Fruit fly (Drosophila melanogaster) whole organism, embryonic: ENCODE measurements around the gene Nrx-IV.

Experiments used
- Adf1 ChIP-seq: fragments of 200-800 bp; sonication (Bioruptor generic); IDR thresholded peaks from 2 replicates; pipeline ENCODE4 v1.3.6; 2022; ENCODE audit warnings: missing biosample characterization, missing genetic modification characterization
- Aef1 ChIP-seq: fragments of 200-800 bp; sonication (Bioruptor generic); IDR thresholded peaks from 3 replicates; pipeline ENCODE4 v1.3.6; 2022; ENCODE audit warnings: missing biosample characterization, missing genetic modification characterization
- Atf3 ChIP-seq: fragments of 200-800 bp; sonication (Bioruptor generic); optimal IDR thresholded peaks from 3 replicates; lab custom pipeline; 2016; ENCODE audit warnings: missing biosample characterization, missing genetic modification characterization
- Bteb2 ChIP-seq: fragments of 200-800 bp; sonication (Bioruptor generic); optimal IDR thresholded peaks from 2 replicates; lab custom pipeline; 2016; ENCODE audit warnings: missing biosample characterization, missing genetic modification characterization
- CG10267 ChIP-seq: fragments of 200-800 bp; sonication (Bioruptor generic); optimal IDR thresholded peaks from 2 replicates; lab custom pipeline; 2018; ENCODE audit warnings: missing biosample characterization, mild to moderate bottlenecking, missing genetic modification characterization, moderate library complexity
- CG11456 ChIP-seq: fragments of 200-800 bp; sonication (Bioruptor generic); IDR thresholded peaks from 3 replicates; pipeline ENCODE4 v1.3.6; 2022; ENCODE audit warnings: missing biosample characterization, missing genetic modification characterization
- CG11723 ChIP-seq: fragments of 200-800 bp; sonication (Bioruptor generic); optimal IDR thresholded peaks from 2 replicates; lab custom pipeline; 2017; ENCODE audit warnings: missing biosample characterization, mild to moderate bottlenecking, missing genetic modification characterization
- CG12744 ChIP-seq: fragments of 200-800 bp; sonication (Bioruptor generic); optimal IDR thresholded peaks from 2 replicates; lab custom pipeline; 2016; ENCODE audit warnings: missing biosample characterization, missing genetic modification characterization
- CG13287 ChIP-seq: fragments of 200-800 bp; sonication (Bioruptor generic); IDR thresholded peaks from 2 replicates; pipeline ENCODE4 v1.3.6; 2022; ENCODE audit warnings: missing biosample characterization, missing genetic modification characterization; ENCODE audit not compliant: partially characterized antibody
- CG14050 ChIP-seq: fragments of 200-800 bp; sonication (Bioruptor generic); IDR thresholded peaks from 3 replicates; pipeline ENCODE4 v1.3.6; 2022; ENCODE audit warnings: missing biosample characterization, missing genetic modification characterization
- CG17568 ChIP-seq: fragments of 200-800 bp; sonication (Bioruptor generic); optimal IDR thresholded peaks from 2 replicates; lab custom pipeline; 2018; ENCODE audit warnings: missing biosample characterization, mild to moderate bottlenecking, missing genetic modification characterization, moderate library complexity
- CG1832 ChIP-seq: fragments of 200-800 bp; sonication (Bioruptor generic); optimal IDR thresholded peaks from 2 replicates; lab custom pipeline; 2017; ENCODE audit warnings: missing biosample characterization, mild to moderate bottlenecking, missing genetic modification characterization, inconsistent platforms
- CG18476 ChIP-seq: fragments of 200-800 bp; sonication (Bioruptor generic); optimal IDR thresholded peaks from 2 replicates; lab custom pipeline; 2016; ENCODE audit warnings: missing biosample characterization, mild to moderate bottlenecking, missing genetic modification characterization
- CG2120 ChIP-seq: fragments of 200-800 bp; sonication (Bioruptor generic); optimal IDR thresholded peaks from 3 replicates; lab custom pipeline; 2016; ENCODE audit warnings: missing biosample characterization, missing genetic modification characterization
- CG2875 ChIP-seq: fragments of 200-800 bp; sonication (Bioruptor generic); optimal IDR thresholded peaks from 2 replicates; lab custom pipeline; 2017; ENCODE audit warnings: missing biosample characterization, mild to moderate bottlenecking, missing genetic modification characterization, missing genetic modification reagents
- CG3726 ChIP-seq: fragments of 200-800 bp; sonication (Bioruptor generic); IDR thresholded peaks from 3 replicates; pipeline ENCODE4, ENCODE4 v1.3.6; 2022; ENCODE audit warnings: missing biosample characterization, missing genetic modification characterization
- CG4707 ChIP-seq: fragments of 200-800 bp; sonication (Bioruptor generic); optimal IDR thresholded peaks from 2 replicates; lab custom pipeline; 2018; ENCODE audit warnings: missing biosample characterization, mild to moderate bottlenecking, missing genetic modification characterization, moderate library complexity
- CG4730 ChIP-seq: fragments of 200-800 bp; sonication (Bioruptor generic); IDR thresholded peaks from 2 replicates; pipeline ENCODE4 v1.3.6; 2022; ENCODE audit warnings: missing biosample characterization, missing genetic modification characterization
- CG5245 ChIP-seq: fragments of 200-800 bp; sonication (Bioruptor generic); optimal IDR thresholded peaks from 3 replicates; lab custom pipeline; 2016; ENCODE audit warnings: missing biosample characterization, missing genetic modification characterization
- CG6689 ChIP-seq: fragments of 200-800 bp; sonication (Bioruptor generic); IDR thresholded peaks from 2 replicates; pipeline ENCODE4 v1.3.6; 2022; ENCODE audit warnings: missing biosample characterization, missing genetic modification characterization
- CG6765 ChIP-seq: fragments of 200-800 bp; sonication (Bioruptor generic); optimal IDR thresholded peaks from 3 replicates; lab custom pipeline; 2017; ENCODE audit warnings: missing biosample characterization, mild to moderate bottlenecking, missing genetic modification characterization
- CG7271 ChIP-seq: fragments of 200-800 bp; sonication (Bioruptor generic); optimal IDR thresholded peaks from 2 replicates; lab custom pipeline; 2018; ENCODE audit warnings: missing biosample characterization, mild to moderate bottlenecking, missing genetic modification characterization, moderate library complexity
- CG7556 ChIP-seq: fragments of 200-800 bp; sonication (Bioruptor generic); optimal IDR thresholded peaks from 2 replicates; lab custom pipeline; 2017; ENCODE audit warnings: missing biosample characterization, mild to moderate bottlenecking, missing genetic modification characterization
- CG7987 ChIP-seq: fragments of 200-800 bp; sonication (Bioruptor generic); optimal IDR thresholded peaks from 2 replicates; lab custom pipeline; 2018; ENCODE audit warnings: missing biosample characterization, mild to moderate bottlenecking, missing genetic modification characterization, moderate library complexity
- Dbx ChIP-seq: fragments of 200-800 bp; sonication (Bioruptor generic); IDR thresholded peaks from 3 replicates; pipeline ENCODE4 v1.3.6; 2022; ENCODE audit warnings: missing biosample characterization, missing genetic modification characterization
- Dip3 ChIP-seq: fragments of 200-800 bp; sonication (Bioruptor generic); optimal IDR thresholded peaks from 3 replicates; lab custom pipeline; 2016; ENCODE audit warnings: missing biosample characterization, missing genetic modification characterization
- Fer3 ChIP-seq: fragments of 200-800 bp; sonication (Bioruptor generic); optimal IDR thresholded peaks from 2 replicates; lab custom pipeline; 2018; ENCODE audit warnings: missing biosample characterization, mild to moderate bottlenecking, missing genetic modification characterization, moderate library complexity
- Hmr ChIP-seq: fragments of 200-800 bp; sonication (Bioruptor generic); optimal IDR thresholded peaks from 3 replicates; lab custom pipeline; 2017; ENCODE audit warnings: mild to moderate bottlenecking, missing biosample characterization, missing genetic modification reagents, missing genetic modification characterization
- Nf-YC ChIP-seq: fragments of 200-800 bp; optimal IDR thresholded peaks from 3 replicates; lab custom pipeline; 2019; ENCODE audit warnings: missing biosample characterization, mild to moderate bottlenecking, missing genetic modification characterization, moderate library complexity
- Optix ChIP-seq: fragments of 200-800 bp; sonication (Bioruptor generic); IDR thresholded peaks from 3 replicates; pipeline ENCODE4 v1.3.6; 2022; ENCODE audit warnings: missing biosample characterization, missing genetic modification characterization
- Xrp1 ChIP-seq: fragments of 200-800 bp; sonication (Bioruptor generic); IDR thresholded peaks from 2 replicates; pipeline ENCODE4 v1.3.6; 2022; ENCODE audit warnings: missing biosample characterization, missing genetic modification characterization
- ato ChIP-seq: fragments of 200-800 bp; sonication (Bioruptor generic); IDR thresholded peaks from 2 replicates; pipeline ENCODE4 v1.3.6; 2022; ENCODE audit warnings: missing biosample characterization, missing genetic modification characterization; ENCODE audit not compliant: partially characterized antibody
- btn ChIP-seq: fragments of 200-800 bp; sonication (Bioruptor generic); optimal IDR thresholded peaks from 2 replicates; lab custom pipeline; 2016; ENCODE audit warnings: missing biosample characterization, missing genetic modification characterization
- cato ChIP-seq: fragments of 200-800 bp; sonication (Bioruptor generic); optimal IDR thresholded peaks from 2 replicates; lab custom pipeline; 2016; ENCODE audit warnings: missing biosample characterization, missing genetic modification characterization, borderline replicate concordance
- cg ChIP-seq: fragments of 200-800 bp; sonication (Bioruptor generic); optimal IDR thresholded peaks from 3 replicates; lab custom pipeline; 2019; ENCODE audit warnings: missing biosample characterization, mild to moderate bottlenecking, missing genetic modification characterization, moderate library complexity
- chif ChIP-seq, 2 experiments: fragments of 200-800 bp; sonication (Bioruptor generic); optimal IDR thresholded peaks; 3 replicates each; lab custom pipeline; 2016; ENCODE audit warnings: missing biosample characterization in 2 of 2, missing genetic modification characterization in 2 of 2
- crc ChIP-seq: fragments of 200-800 bp; sonication (Bioruptor generic); optimal IDR thresholded peaks from 2 replicates; lab custom pipeline; 2016; ENCODE audit warnings: missing biosample characterization, missing genetic modification characterization
- croc ChIP-seq: fragments of 200-800 bp; sonication (Bioruptor generic); conservative IDR thresholded peaks from 3 replicates; pipeline ENCODE4 v1.3.6; 2022; ENCODE audit warnings: missing biosample characterization, missing genetic modification characterization
- dmrt99B ChIP-seq: fragments of 200-800 bp; sonication (Bioruptor generic); optimal IDR thresholded peaks from 2 replicates; lab custom pipeline; 2018; ENCODE audit warnings: missing biosample characterization, mild to moderate bottlenecking, missing genetic modification characterization, moderate library complexity
- esg ChIP-seq: fragments of 200-800 bp; sonication (Bioruptor generic); conservative IDR thresholded peaks from 2 replicates; pipeline ENCODE4 v1.3.6; 2022; ENCODE audit warnings: missing biosample characterization, missing genetic modification characterization
- exex ChIP-seq: fragments of 200-800 bp; sonication (Bioruptor generic); optimal IDR thresholded peaks from 4 replicates; lab custom pipeline; 2018; ENCODE audit warnings: missing biosample characterization, mild to moderate bottlenecking, missing genetic modification characterization, moderate library complexity
- lmd ChIP-seq: fragments of 200-800 bp; sonication (Bioruptor generic); IDR thresholded peaks from 2 replicates; pipeline ENCODE4 v1.3.6; 2022; ENCODE audit warnings: missing biosample characterization, missing genetic modification characterization
- mirr ChIP-seq: fragments of 200-800 bp; sonication (Bioruptor generic); optimal IDR thresholded peaks from 3 replicates; lab custom pipeline; 2018; ENCODE audit warnings: missing biosample characterization, mild to moderate bottlenecking, missing genetic modification characterization
- p53 ChIP-seq: fragments of 200-800 bp; sonication (Bioruptor generic); optimal IDR thresholded peaks from 2 replicates; lab custom pipeline; 2016; ENCODE audit warnings: missing biosample characterization, missing genetic modification characterization
- sens ChIP-seq: fragments of 200-800 bp; sonication (Bioruptor generic); peaks from one replicate; lab custom pipeline; 2016; ENCODE audit warnings: missing biosample characterization, missing genetic modification characterization
- seq ChIP-seq: fragments of 200-800 bp; sonication (Bioruptor generic); IDR thresholded peaks from 2 replicates; pipeline ENCODE4 v1.3.6; 2022; ENCODE audit warnings: missing biosample characterization, missing genetic modification characterization
- sr ChIP-seq: fragments of 200-800 bp; sonication (Bioruptor generic); IDR thresholded peaks from 3 replicates; pipeline ENCODE4 v1.3.6; 2022; ENCODE audit warnings: missing biosample characterization, missing genetic modification characterization
- tap ChIP-seq: fragments of 200-800 bp; optimal IDR thresholded peaks from 3 replicates; lab custom pipeline; 2019; ENCODE audit warnings: missing biosample characterization, mild to moderate bottlenecking, missing genetic modification characterization, moderate library complexity
- toy ChIP-seq: fragments of 200-800 bp; sonication (Bioruptor generic); IDR thresholded peaks from 2 replicates; pipeline ENCODE4 v1.3.6; 2022; ENCODE audit warnings: missing biosample characterization, missing genetic modification characterization
- zen2 ChIP-seq: fragments of 200-800 bp; sonication (Bioruptor generic); IDR thresholded peaks from 3 replicates; pipeline ENCODE4 v1.3.6; 2022; ENCODE audit warnings: missing biosample characterization, missing genetic modification characterization; ENCODE audit not compliant: partially characterized antibody

Gene Nrx-IV

dm6 chr3L:12096799-12097662 lies 49.3 kb upstream of the Nrx-IV start (continued):
- no peak for TF ChIP-seq btn
- no peak for TF ChIP-seq seq
- no peak for TF ChIP-seq CG1832 (GFP tag; lab: Kevin White, UChicago)
- no peak for TF ChIP-seq Bteb2
- no peak for TF ChIP-seq Dip3 (GFP tag; lab: Kevin White, UChicago)
- TF ChIP-seq zen2 (GFP tag; lab: Robert Waterston, UW) = no peak
- no peak for TF ChIP-seq toy (GFP tag; lab: Robert Waterston, UW)
- no peak for TF ChIP-seq CG2120 (GFP tag; lab: Kevin White, UChicago)
- TF ChIP-seq Atf3 = no peak
- TF ChIP-seq CG10267 = peak; percentile 12
- no peak for TF ChIP-seq CG4730 (GFP tag; lab: Robert Waterston, UW)
- no peak for TF ChIP-seq CG17568 (GFP tag; lab: Kevin White, UChicago)
- no peak for TF ChIP-seq chif (GFP tag; optimal IDR thresholded peaks at IDR 0.05; lab: Kevin White, UChicago)
- TF ChIP-seq sr (GFP tag; lab: Robert Waterston, UW) = no peak
- no peak for TF ChIP-seq Nf-YC (tag; lab: Kevin White, UChicago)
- TF ChIP-seq cg = no peak
- TF ChIP-seq CG13287 (GFP tag; lab: Robert Waterston, UW) = no peak
- no peak for TF ChIP-seq mirr (GFP tag; lab: Kevin White, UChicago)
- TF ChIP-seq dmrt99B (tag; lab: Kevin White, UChicago) = peak; percentile 28
- no peak for TF ChIP-seq esg (GFP tag; lab: Robert Waterston, UW)
- no peak for TF ChIP-seq exex (tag; lab: Kevin White, UChicago)
- TF ChIP-seq CG7556 (GFP tag; lab: Kevin White, UChicago) = no peak
- TF ChIP-seq croc (GFP tag; lab: Robert Waterston, UW) = no peak
- no peak for TF ChIP-seq cato (GFP tag; lab: Kevin White, UChicago)
- TF ChIP-seq Adf1 (GFP tag; lab: Robert Waterston, UW) = no peak
- TF ChIP-seq CG7987 (GFP tag; lab: Kevin White, UChicago) = no peak
- TF ChIP-seq p53 = no peak
- TF ChIP-seq CG18476 (GFP tag; lab: Kevin White, UChicago) = no peak
- no peak for TF ChIP-seq ato
- TF ChIP-seq tap = no peak
- no peak for TF ChIP-seq CG12744 (GFP tag; lab: Kevin White, UChicago)
- no peak for TF ChIP-seq CG4707 (GFP tag; lab: Kevin White, UChicago)
- TF ChIP-seq Xrp1 = peak; percentile 64
- TF ChIP-seq CG14050 (GFP tag; lab: Robert Waterston, UW) = no peak
- no peak for TF ChIP-seq crc (GFP tag; lab: Kevin White, UChicago)
- no peak for TF ChIP-seq CG7271 (tag; lab: Kevin White, UChicago)
- no peak for TF ChIP-seq Aef1
- TF ChIP-seq CG5245 (GFP tag; lab: Kevin White, UChicago) = no peak
- TF ChIP-seq CG6689 (GFP tag; lab: Robert Waterston, UW) = peak; percentile 51; the same call in 1 of the 2 replicates
- no peak for TF ChIP-seq Hmr
- TF ChIP-seq Fer3 (tag; lab: Kevin White, UChicago) = peak; percentile 16
- no peak for TF ChIP-seq CG6765
- TF ChIP-seq Dbx (GFP tag; lab: Robert Waterston, UW) = no peak
- TF ChIP-seq Optix (GFP tag; lab: Robert Waterston, UW) = no peak
- TF ChIP-seq sens (GFP tag; lab: Kevin White, UChicago) = peak; percentile 74
- no peak for TF ChIP-seq CG11723 (GFP tag; lab: Kevin White, UChicago)
- no peak for TF ChIP-seq lmd
- no peak for TF ChIP-seq CG3726 (GFP tag; lab: Robert Waterston, UW)
- no peak for TF ChIP-seq CG11456 (GFP tag; lab: Robert Waterston, UW)
- TF ChIP-seq CG2875 (GFP tag; lab: Kevin White, UChicago) = no peak
